Fruit fly (Drosophila melanogaster) whole organism, wandering third instar larva: ENCODE data around the gene CG3764.

Experiments used
- Myc ChIP-seq: fragments of >200 bp; optimal IDR thresholded peaks from 2 replicates; lab custom pipeline; 2017
- dsf ChIP-seq: sonication (Bioruptor generic); optimal IDR thresholded peaks from 2 replicates; lab custom pipeline; 2016; ENCODE audit warnings: missing biosample characterization, missing genetic modification characterization, borderline replicate concordance
- fru ChIP-seq: fragments of 200-800 bp; sonication (Bioruptor generic); optimal IDR thresholded peaks from 3 replicates; lab custom pipeline; 2016; ENCODE audit warnings: missing biosample characterization, mild to moderate bottlenecking, missing genetic modification characterization
- jim ChIP-seq: fragments of 175-275, 200-325 bp; sonication (Bioruptor generic); optimal IDR thresholded peaks from 2 replicates; lab custom pipeline; 2016; ENCODE audit warnings: missing biosample characterization, mild to moderate bottlenecking, missing genetic modification characterization
- psq ChIP-seq: fragments of 200-800 bp; sonication (Bioruptor generic); optimal IDR thresholded peaks from 3 replicates; lab custom pipeline; 2017; ENCODE audit warnings: missing biosample characterization, mild to moderate bottlenecking, missing genetic modification characterization, moderate library complexity

dm6 chr3L:17008911-17009364 is 3.4 kb downstream of the CG3764 start:
- TF ChIP-seq psq (GFP tag; lab: Kevin White, UChicago) (no peak), jim (GFP tag; lab: Kevin White, UChicago) (no peak), dsf (no peak), fru (GFP tag; lab: Kevin White, UChicago) (no peak), Myc (lab: Kevin White, UChicago) (no peak)
